Fruit fly (Drosophila melanogaster): ENCODE measurements around the gene CG33966.
A peak's percentile ranks its signal among the peaks of the same experiment; 100 is the strongest.

dm6 chr3L:1208206-1208605, 25.7 kb upstream of the CG33966 start:
- TF ChIP-seq achi (GFP tag; optimal IDR thresholded peaks at IDR 0.05) (no peak), CG6854 (GFP tag; optimal IDR thresholded peaks at IDR 0.05) (no peak), CG6808 (GFP tag; optimal IDR thresholded peaks at IDR 0.05) (no peak), Hr39 (GFP tag; optimal IDR thresholded peaks at IDR 0.05) (no peak), CG6163 (GFP tag; IDR thresholded peaks at IDR 0.05) (no peak), Ets21C (GFP tag; optimal IDR thresholded peaks at IDR 0.05) (no peak), CG4318 (GFP tag; optimal IDR thresholded peaks at IDR 0.05) (no peak), CG10631 (GFP tag; optimal IDR thresholded peaks at IDR 0.05) (no peak), Sox102F (GFP tag; optimal IDR thresholded peaks at IDR 0.05) (no peak), OdsH (GFP tag; optimal IDR thresholded peaks at IDR 0.05) (no peak), ss (GFP tag; optimal IDR thresholded peaks at IDR 0.05) (peak in 1 of 2 experiments; percentile 26), dac (GFP tag; optimal IDR thresholded peaks at IDR 0.05) (no peak), topi (GFP tag; optimal IDR thresholded peaks at IDR 0.05) (no peak)

All from whole organism, prepupa.